Fruit fly (Drosophila melanogaster): ENCODE measurements around the gene Hsp60B.

Gene Hsp60B

DNA sequence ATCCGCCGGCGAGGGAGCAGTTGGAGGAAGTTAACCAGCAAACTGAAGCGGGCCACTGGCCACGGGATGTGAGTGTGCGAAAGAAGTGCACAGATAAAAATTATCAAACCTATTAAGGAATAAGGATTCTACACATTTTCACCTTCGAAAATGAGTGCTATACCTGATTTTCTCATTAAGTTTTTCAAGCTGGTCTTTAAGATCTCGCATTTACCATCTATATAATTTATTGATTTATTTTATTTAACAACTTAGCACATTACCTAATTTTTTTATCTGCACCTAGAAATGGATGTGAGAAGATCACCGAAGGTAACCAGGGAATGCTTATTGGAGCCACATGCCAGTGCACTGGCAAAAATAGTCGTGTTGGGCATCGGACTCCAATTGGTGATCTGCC, 6.4 kb upstream of the Hsp60B start (continued):
- no peak for TF ChIP-seq Blimp-1 (GFP tag; optimal IDR thresholded peaks at IDR 0.05)
- TF ChIP-seq OdsH (GFP tag; optimal IDR thresholded peaks at IDR 0.05) = peak; percentile 22
- no peak for TF ChIP-seq fd85E (GFP tag; optimal IDR thresholded peaks at IDR 0.05)
- no peak for TF ChIP-seq Hr4 (GFP tag; optimal IDR thresholded peaks at IDR 0.05)
- peak; percentile 3 for TF ChIP-seq CG34406 (GFP tag; optimal IDR thresholded peaks at IDR 0.05)
- no peak for TF ChIP-seq vri (GFP tag; optimal IDR thresholded peaks at IDR 0.05)
- peak; percentile 63 for TF ChIP-seq Ets96B (tag; optimal IDR thresholded peaks at IDR 0.05)
- TF ChIP-seq topi (GFP tag; optimal IDR thresholded peaks at IDR 0.05) = no peak
- TF ChIP-seq CG31627 (GFP tag; optimal IDR thresholded peaks at IDR 0.05) = no peak
- TF ChIP-seq Ets21C (GFP tag; optimal IDR thresholded peaks at IDR 0.05) = no peak
- TF ChIP-seq CG3032 (tag; optimal IDR thresholded peaks at IDR 0.05) = peak; percentile 37
- peak; percentile 41 for TF ChIP-seq spab (GFP tag; optimal IDR thresholded peaks at IDR 0.05)
- no peak for TF ChIP-seq esn (GFP tag; optimal IDR thresholded peaks at IDR 0.05)
- no peak for TF ChIP-seq CG8319 (GFP tag; optimal IDR thresholded peaks at IDR 0.05)
- no peak for TF ChIP-seq CG11762 (GFP tag; optimal IDR thresholded peaks at IDR 0.05; ENCODE audit: insufficient read depth)
- TF ChIP-seq dac (GFP tag; optimal IDR thresholded peaks at IDR 0.05) = no peak
- TF ChIP-seq CG1621 (tag; optimal IDR thresholded peaks at IDR 0.05) = no peak
- no peak for TF ChIP-seq cyc (GFP tag; optimal IDR thresholded peaks at IDR 0.05)
- TF ChIP-seq CG6854 (GFP tag; optimal IDR thresholded peaks at IDR 0.05) = no peak
- TF ChIP-seq Sox14 (GFP tag; optimal IDR thresholded peaks at IDR 0.05) = no peak
- no peak for TF ChIP-seq Met (GFP tag; optimal IDR thresholded peaks at IDR 0.05)
- no peak for TF ChIP-seq CG32006 (GFP tag; optimal IDR thresholded peaks at IDR 0.05)
- peak; percentile 36 for TF ChIP-seq CG10669 (GFP tag; optimal IDR thresholded peaks at IDR 0.05)
- no peak for TF ChIP-seq Sox102F (GFP tag; optimal IDR thresholded peaks at IDR 0.05)
- TF ChIP-seq CG16779 (tag; optimal IDR thresholded peaks at IDR 0.05) = no peak
- TF ChIP-seq fd59A (GFP tag; optimal IDR thresholded peaks at IDR 0.05) = peak; percentile 33

dm6 chr2L:722912-723311, 5.2 kb upstream of the Hsp60B start:
- no peak for TF ChIP-seq CG16779 (tag; optimal IDR thresholded peaks at IDR 0.05)
- TF ChIP-seq Smox (GFP tag; optimal IDR thresholded peaks at IDR 0.05) = no peak
- TF ChIP-seq CG8319 (GFP tag; optimal IDR thresholded peaks at IDR 0.05) = no peak
- 0 out of 3 replicates have a peak, but pooled peaks have one; percentile 34 for TF ChIP-seq CG6163 (GFP tag; IDR thresholded peaks at IDR 0.05)
- no peak for TF ChIP-seq CG31627 (GFP tag; optimal IDR thresholded peaks at IDR 0.05)
- TF ChIP-seq CG32006 (GFP tag; optimal IDR thresholded peaks at IDR 0.05) = peak; percentile 43
- peak; percentile 68 for TF ChIP-seq eg (GFP tag; IDR thresholded peaks at IDR 0.05)
- no peak for TF ChIP-seq fd59A (GFP tag; optimal IDR thresholded peaks at IDR 0.05)
- TF ChIP-seq net (GFP tag; optimal IDR thresholded peaks at IDR 0.05) = no peak
- 0 out of 3 replicates have a peak, but pooled peaks have one; percentile 56 for TF ChIP-seq CG8119 (GFP tag; IDR thresholded peaks at IDR 0.05)
- no peak for TF ChIP-seq Eip93F (GFP tag; optimal IDR thresholded peaks at IDR 0.05)
- peak; percentile 15 for TF ChIP-seq CG6276 (GFP tag; optimal IDR thresholded peaks at IDR 0.05)
- no peak for TF ChIP-seq achi (GFP tag; optimal IDR thresholded peaks at IDR 0.05)
- no peak for TF ChIP-seq CG9139 (GFP tag; optimal IDR thresholded peaks at IDR 0.05)
- TF ChIP-seq Eip78C (GFP tag) = peak; percentile 74
- TF ChIP-seq CG6808 (GFP tag; optimal IDR thresholded peaks at IDR 0.05) = no peak
- TF ChIP-seq dac (GFP tag; optimal IDR thresholded peaks at IDR 0.05) = peak; percentile 4
- no peak for TF ChIP-seq Ets21C (GFP tag; optimal IDR thresholded peaks at IDR 0.05)
- TF ChIP-seq CG15336 (GFP tag; IDR thresholded peaks at IDR 0.05) = 0 out of 2 replicates have a peak, but pooled peaks have one; percentile 44
- no peak for TF ChIP-seq CG11762 (GFP tag; optimal IDR thresholded peaks at IDR 0.05; ENCODE audit: insufficient read depth)
- TF ChIP-seq OdsH (GFP tag; optimal IDR thresholded peaks at IDR 0.05) = peak; percentile 14
- no peak for TF ChIP-seq salr (GFP tag; optimal IDR thresholded peaks at IDR 0.05)
- no peak for TF ChIP-seq fkh (GFP tag; optimal IDR thresholded peaks at IDR 0.05)
- TF ChIP-seq CG11902 (GFP tag; optimal IDR thresholded peaks at IDR 0.05) = no peak
- peak; percentile 8 for TF ChIP-seq CG4318 (GFP tag; optimal IDR thresholded peaks at IDR 0.05)
- TF ChIP-seq pdm3 (GFP tag; optimal IDR thresholded peaks at IDR 0.05) = peak; percentile 30
- no peak; the same call in 1 of the 2 replicates for TF ChIP-seq CG11294 (GFP tag; IDR thresholded peaks at IDR 0.05)
- no peak for TF ChIP-seq CG10631 (GFP tag; optimal IDR thresholded peaks at IDR 0.05)
- no peak for TF ChIP-seq Sox14 (GFP tag; optimal IDR thresholded peaks at IDR 0.05)
- peak; percentile 68 for TF ChIP-seq Hr4 (GFP tag; optimal IDR thresholded peaks at IDR 0.05)

Measured in whole organism, prepupa.